Worm (Caenorhabditis elegans) whole organism, young adult: Measurements from ENCODE around the gene set-17.
A peak's percentile ranks its signal among the peaks of the same experiment; 100 is the strongest.

ENCODE experiments used
- F23B12.7 ChIP-seq: sonication (generic microtip); optimal IDR thresholded peaks from 2 replicates; lab custom pipeline; 2017; ENCODE audit warnings: missing genetic modification characterization, mild to moderate bottlenecking, missing compliant biosample characterization, antibody characterized with exemption, moderate library complexity; ENCODE audit not compliant: insufficient read depth
- Y56A3A.18 ChIP-seq: fragments of 200-800 bp; sonication (Bioruptor generic); IDR thresholded peaks from 2 replicates; pipeline ENCODE4 v1.3.6; 2022; ENCODE audit warnings: missing genetic modification reagents, missing genetic modification characterization, missing compliant biosample characterization
- ama-1 ChIP-seq, 3 experiments: fragments of 150-350 bp in 1 of 3; sonication (generic microtip) in 2 of 3; optimal IDR thresholded peaks; 2 replicates each; lab custom pipeline; 2014 to 2018; ENCODE audit warnings: missing biosample characterization in 2 of 3, missing genetic modification characterization in 2 of 3, missing genetic modification reagents in 2 of 3
- attf-5 ChIP-seq: fragments of 200-800 bp; sonication (Bioruptor generic); optimal IDR thresholded peaks from 2 replicates; lab custom pipeline; 2018; ENCODE audit warnings: mild to moderate bottlenecking, missing genetic modification characterization, missing compliant biosample characterization
- bed-1 ChIP-seq: fragments of 200-800 bp; sonication (Bioruptor generic); IDR thresholded peaks from 2 replicates; pipeline ENCODE4 v1.3.6; 2022; ENCODE audit warnings: missing genetic modification reagents, missing genetic modification characterization, missing compliant biosample characterization
- him-1 ChIP-seq: sonication (generic microtip); optimal IDR thresholded peaks from 2 replicates; lab custom pipeline; 2016; ENCODE audit warnings: missing genotype, missing genetic modification reagents, missing genetic modification characterization, missing compliant biosample characterization
- mcd-1 ChIP-seq: fragments of 200-800 bp; sonication (Bioruptor generic); IDR thresholded peaks from 2 replicates; pipeline ENCODE4 v1.3.6; 2022; ENCODE audit warnings: missing genetic modification reagents, missing genetic modification characterization, missing compliant biosample characterization
- mxl-1 ChIP-seq: sonication (generic microtip); optimal IDR thresholded peaks from 2 replicates; lab custom pipeline; 2016; ENCODE audit warnings: missing genetic modification characterization, missing compliant biosample characterization
- ztf-22 ChIP-seq: fragments of 200-800 bp; sonication (Bioruptor generic); optimal IDR thresholded peaks from 2 replicates; lab custom pipeline; 2018; ENCODE audit warnings: mild to moderate bottlenecking, missing genetic modification characterization, moderate library complexity, missing compliant biosample characterization
- ztf-6 ChIP-seq: fragments of 200-800 bp; sonication (Bioruptor generic); IDR thresholded peaks from 2 replicates; pipeline ENCODE4 v1.3.6; 2022; ENCODE audit warnings: missing genetic modification reagents, missing genetic modification characterization, missing compliant biosample characterization

DNA sequence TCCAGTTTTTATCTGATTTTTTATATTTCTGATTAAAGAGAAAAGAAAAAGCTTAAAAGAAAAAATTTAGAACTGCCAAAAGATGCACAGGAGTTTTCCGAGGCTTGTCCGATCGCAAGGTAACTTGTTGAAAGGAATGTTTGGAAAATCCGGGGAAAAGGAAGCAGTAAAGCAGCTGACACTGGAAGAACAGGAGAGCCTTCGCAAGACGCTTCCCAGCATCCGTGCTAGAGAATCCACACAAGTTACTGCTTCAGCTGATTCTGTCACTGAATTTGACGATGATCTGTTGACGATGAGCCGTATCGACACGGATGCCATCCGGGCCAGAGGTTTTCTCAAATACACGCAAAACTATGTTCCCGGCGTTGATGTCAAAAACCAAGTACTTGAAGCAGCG lies 10.5 kb downstream of the set-17 start, which contains the start of gene mrpl-50:
- no peak for TF ChIP-seq ztf-22 (GFP tag; lab: Kevin White, UChicago)
- no peak for TF ChIP-seq F23B12.7 (tag; lab: Kevin White, UChicago)
- no peak for TF ChIP-seq ztf-6
- TF ChIP-seq him-1: no peak
- peak; percentile 36; the same call in 1 of the 2 replicates for TF ChIP-seq Y56A3A.18 (GFP tag; lab: Robert Waterston, UW)
- TF ChIP-seq mxl-1 (tag; lab: Kevin White, UChicago): no peak
- TF ChIP-seq attf-5: no peak
- peak; percentile 43; the same call in 1 of the 2 replicates for TF ChIP-seq mcd-1 (GFP tag; lab: Robert Waterston, UW)
- TF ChIP-seq ama-1 (optimal IDR thresholded peaks at IDR 0.05; lab: Kevin White, UChicago): no peak
- peak in 1 of 2 experiments; percentile 30 for TF ChIP-seq ama-1 (GFP tag; optimal IDR thresholded peaks at IDR 0.05; lab: Kevin White, UChicago)
- TF ChIP-seq bed-1 (GFP tag; lab: Robert Waterston, UW): no peak
